Worm (Caenorhabditis elegans) whole organism, L1 larva: ENCODE results near the gene bus-1.
A peak's percentile ranks its signal among the peaks of the same experiment; 100 is the strongest.

Source experiments
- C34B4.2 ChIP-seq: sonication (generic microtip); optimal IDR thresholded peaks from 2 replicates; lab custom pipeline; 2017; ENCODE audit warnings: mild to moderate bottlenecking, missing genetic modification characterization, missing compliant biosample characterization
- Y116A8C.19 ChIP-seq: sonication (generic microtip); optimal IDR thresholded peaks from 2 replicates; lab custom pipeline; 2016; ENCODE audit warnings: missing compliant biosample characterization, missing genetic modification characterization, borderline replicate concordance
- aha-1 ChIP-seq: fragments of 150-350 bp; optimal IDR thresholded peaks from 2 replicates; lab custom pipeline; 2014; ENCODE audit warnings: missing biosample characterization, missing genetic modification characterization
- blmp-1 ChIP-seq: fragments of 150-350 bp; optimal IDR thresholded peaks from 2 replicates; lab custom pipeline; 2014; ENCODE audit warnings: missing biosample characterization, missing genetic modification characterization
- ceh-8 ChIP-seq: fragments of 200-800 bp; sonication (Bioruptor generic); optimal IDR thresholded peaks from 2 replicates; lab custom pipeline; 2018; ENCODE audit warnings: mild to moderate bottlenecking, missing genetic modification characterization, moderate library complexity, missing compliant biosample characterization
- ceh-90 ChIP-seq: sonication (generic microtip); optimal IDR thresholded peaks from 2 replicates; lab custom pipeline; 2016; ENCODE audit warnings: missing genetic modification characterization, missing compliant biosample characterization
- efl-1 ChIP-seq, 4 experiments: fragments of 150-350 bp; optimal IDR thresholded peaks in 3 of 4; peaks in 1 of 4; 1 replicate in 1 of 4; 2 replicates in 3 of 4; lab custom pipeline; 2014; ENCODE audit warnings: missing biosample characterization in 2 of 4, missing genetic modification characterization in 2 of 4, missing genetic modification reagents in 2 of 4
- ets-5 ChIP-seq: fragments of 200-800 bp; sonication (Bioruptor generic); IDR thresholded peaks from 2 replicates; pipeline ENCODE4 v1.3.6; 2022; ENCODE audit warnings: missing genetic modification characterization, missing compliant biosample characterization
- fkh-10 ChIP-seq: sonication (generic microtip); optimal IDR thresholded peaks from 2 replicates; lab custom pipeline; 2017; ENCODE audit warnings: missing biosample characterization, missing genetic modification reagents, missing genetic modification characterization
- fkh-4 ChIP-seq: sonication (generic microtip); optimal IDR thresholded peaks from 2 replicates; lab custom pipeline; 2016; ENCODE audit warnings: missing compliant biosample characterization, missing genetic modification characterization, borderline replicate concordance
- fkh-8 ChIP-seq: sonication (generic microtip); optimal IDR thresholded peaks from 2 replicates; lab custom pipeline; 2016; ENCODE audit warnings: mild to moderate bottlenecking, missing genetic modification characterization, missing compliant biosample characterization
- hlh-4 ChIP-seq: sonication (generic microtip); optimal IDR thresholded peaks from 2 replicates; lab custom pipeline; 2016; ENCODE audit warnings: mild to moderate bottlenecking, missing genetic modification characterization, missing compliant biosample characterization
- irx-1 ChIP-seq: sonication (generic microtip); optimal IDR thresholded peaks from 2 replicates; lab custom pipeline; 2016; ENCODE audit warnings: missing genetic modification characterization, missing compliant biosample characterization
- jun-1 ChIP-seq: fragments of 150-350 bp; optimal IDR thresholded peaks from 2 replicates; lab custom pipeline; 2014; ENCODE audit warnings: missing biosample characterization, missing genetic modification reagents, missing genetic modification characterization
- lin-13 ChIP-seq: fragments of 150-350 bp; optimal IDR thresholded peaks from 2 replicates; lab custom pipeline; 2014; ENCODE audit warnings: missing biosample characterization, missing genetic modification reagents, missing genetic modification characterization
- lin-39 ChIP-seq: fragments of 150-350 bp; optimal IDR thresholded peaks from 2 replicates; lab custom pipeline; 2014; ENCODE audit warnings: missing biosample characterization, missing genetic modification reagents, missing genetic modification characterization
- lsy-2 ChIP-seq, 2 experiments: fragments of 150-350 bp; optimal IDR thresholded peaks; 2 replicates each; lab custom pipeline; 2014; ENCODE audit warnings: missing biosample characterization in 2 of 2, missing genetic modification characterization in 2 of 2
- mdl-1 ChIP-seq, 2 experiments: fragments of 150-350 bp; optimal IDR thresholded peaks; 2 replicates each; lab custom pipeline; 2014 to 2017; ENCODE audit warnings: missing biosample characterization in 2 of 2, missing genetic modification characterization in 2 of 2, inconsistent platforms in 1 of 2
- nhr-11 ChIP-seq: fragments of 150-350 bp; optimal IDR thresholded peaks from 2 replicates; lab custom pipeline; 2014; ENCODE audit warnings: missing biosample characterization, missing genetic modification characterization
- nhr-20 ChIP-seq: sonication (generic microtip); optimal IDR thresholded peaks from 2 replicates; lab custom pipeline; 2016; ENCODE audit warnings: mild to moderate bottlenecking, missing genetic modification characterization, missing compliant biosample characterization
- nhr-47 ChIP-seq: sonication (generic microtip); optimal IDR thresholded peaks from 2 replicates; lab custom pipeline; 2016; ENCODE audit warnings: mild to moderate bottlenecking, missing genetic modification characterization, moderate library complexity, missing compliant biosample characterization
- nhr-76 ChIP-seq: sonication (generic microtip); optimal IDR thresholded peaks from 2 replicates; lab custom pipeline; 2017; ENCODE audit warnings: missing biosample characterization, missing genetic modification characterization
- nhr-84 ChIP-seq: sonication (generic microtip); optimal IDR thresholded peaks from 2 replicates; lab custom pipeline; 2017; ENCODE audit warnings: missing biosample characterization, missing genetic modification characterization
- nhr-85 ChIP-seq: sonication (generic microtip); peaks from one replicate; lab custom pipeline; 2016; ENCODE audit warnings: missing genetic modification characterization, inconsistent platforms, missing compliant biosample characterization
- nhr-90 ChIP-seq: sonication (generic microtip); optimal IDR thresholded peaks from 2 replicates; lab custom pipeline; 2016; ENCODE audit warnings: mild to moderate bottlenecking, missing genetic modification characterization, missing compliant biosample characterization; ENCODE audit not compliant: poor library complexity
- pag-3 ChIP-seq: sonication (generic microtip); optimal IDR thresholded peaks from 2 replicates; lab custom pipeline; 2017; ENCODE audit warnings: missing genetic modification characterization, mild to moderate bottlenecking, missing compliant biosample characterization, antibody characterized with exemption, borderline replicate concordance; ENCODE audit not compliant: insufficient read depth
- rnt-1 ChIP-seq: sonication (generic microtip); optimal IDR thresholded peaks from 2 replicates; lab custom pipeline; 2016; ENCODE audit warnings: mild to moderate bottlenecking, missing genetic modification characterization, moderate library complexity, missing compliant biosample characterization
- sox-4 ChIP-seq: sonication (generic microtip); optimal IDR thresholded peaks from 2 replicates; lab custom pipeline; 2016; ENCODE audit warnings: missing genetic modification characterization, missing compliant biosample characterization
- sptf-1 ChIP-seq: fragments of 150-350 bp; optimal IDR thresholded peaks from 2 replicates; lab custom pipeline; 2014; ENCODE audit warnings: missing biosample characterization, missing genetic modification characterization
- sup-37 ChIP-seq: fragments of 200-800 bp; sonication (Bioruptor generic); optimal IDR thresholded peaks from 2 replicates; lab custom pipeline; 2018; ENCODE audit warnings: mild to moderate bottlenecking, missing genetic modification characterization, missing compliant biosample characterization
- tbx-2 ChIP-seq: sonication (generic microtip); optimal IDR thresholded peaks from 2 replicates; lab custom pipeline; 2016; ENCODE audit warnings: missing genetic modification characterization, missing compliant biosample characterization
- tlp-1 ChIP-seq: fragments of 150-350 bp; optimal IDR thresholded peaks from 2 replicates; lab custom pipeline; 2014; ENCODE audit warnings: missing biosample characterization, missing genetic modification characterization
- unc-130 ChIP-seq: fragments of 150-350 bp; optimal IDR thresholded peaks from 2 replicates; lab custom pipeline; 2017; ENCODE audit warnings: missing biosample characterization, missing genetic modification characterization, inconsistent platforms
- vab-15 ChIP-seq: sonication (generic microtip); optimal IDR thresholded peaks from 2 replicates; lab custom pipeline; 2017; ENCODE audit warnings: missing genotype, mild to moderate bottlenecking, missing genetic modification characterization, missing compliant biosample characterization
- xbp-1 ChIP-seq: sonication (generic microtip); optimal IDR thresholded peaks from 2 replicates; lab custom pipeline; 2016; ENCODE audit warnings: missing genetic modification characterization, missing compliant biosample characterization
- ztf-11 ChIP-seq, 2 experiments: sonication (generic microtip); optimal IDR thresholded peaks; 2 replicates each; lab custom pipeline; 2016 to 2017; ENCODE audit warnings: missing genetic modification characterization in 2 of 2, missing biosample characterization in 1 of 2, missing compliant biosample characterization in 1 of 2
- ztf-4 ChIP-seq: fragments of 150-350 bp; optimal IDR thresholded peaks from 2 replicates; lab custom pipeline; 2014; ENCODE audit warnings: missing biosample characterization, missing genetic modification characterization

bus-1 gene

ce11 chrV:9065001-9065400 is 40.4 kb upstream of the bus-1 start:
- TF ChIP-seq nhr-85 (tag; lab: Kevin White, UChicago) (peak; percentile 54), sox-4 (no peak), efl-1 (optimal IDR thresholded peaks at IDR 0.05; lab: Kevin White, UChicago) (no peak), efl-1 (GFP tag; optimal IDR thresholded peaks at IDR 0.05 in 1 of 2; lab: Kevin White, UChicago) (peak in 1 of 2 experiments; percentile 29), irx-1 (tag; lab: Kevin White, UChicago) (no peak), blmp-1 (tag; lab: Kevin White, UChicago) (no peak)
- TF ChIP-seq, all 84 proteins: peak for 2

ce11 chrV:9063134-9063533 is 38.5 kb upstream of the bus-1 start:
- TF ChIP-seq nhr-85 (tag; lab: Kevin White, UChicago) = peak; percentile 23
- TF ChIP-seq xbp-1 = no peak
- TF ChIP-seq ceh-90 (tag; lab: Kevin White, UChicago) = no peak
- TF ChIP-seq efl-1 (optimal IDR thresholded peaks at IDR 0.05; lab: Kevin White, UChicago) = no peak
- TF ChIP-seq efl-1 (GFP tag; optimal IDR thresholded peaks at IDR 0.05 in 1 of 2; lab: Kevin White, UChicago) = peak in 1 of 2 experiments; percentile 89
- peak; percentile 18 for TF ChIP-seq blmp-1 (tag; lab: Kevin White, UChicago)

- TF ChIP-seq fkh-10 = no peak
- TF ChIP-seq unc-130 (tag; lab: Kevin White, UChicago) = no peak
- TF ChIP-seq nhr-47 (tag; lab: Kevin White, UChicago) = no peak
- no peak for TF ChIP-seq lin-39
- no peak for TF ChIP-seq sup-37 (GFP tag; lab: Kevin White, UChicago)
- TF ChIP-seq mdl-1 (tag; optimal IDR thresholded peaks at IDR 0.05; lab: Kevin White, UChicago) = no peak
- TF ChIP-seq nhr-76 = no peak
- no peak for TF ChIP-seq vab-15 (tag; lab: Kevin White, UChicago)
- no peak for TF ChIP-seq pag-3 (tag; lab: Kevin White, UChicago)
- no peak for TF ChIP-seq ztf-4 (tag; lab: Kevin White, UChicago)
- no peak for TF ChIP-seq ceh-8 (GFP tag; lab: Kevin White, UChicago)
- TF ChIP-seq ets-5 (GFP tag; lab: Robert Waterston, UW) = no peak
- no peak for TF ChIP-seq C34B4.2 (tag; lab: Kevin White, UChicago)
- no peak for TF ChIP-seq nhr-11 (tag; lab: Kevin White, UChicago)
Observed at ce11 chrV:9062341-9062740, 37.7 kb upstream of the bus-1 start, which contains the start of gene C25E10.12. C25E10.12 (minus strand) TSS chrV:9062441.

ce11 chrV:9059468-9059867 is 34.9 kb upstream of the bus-1 start, which contains the start of the genes C25E10.16 and C25E10.13:
C25E10.16 (minus strand) TSS chrV:9059568.
C25E10.13 (plus strand) TSS chrV:9059723.
- TF ChIP-seq tbx-2 (no peak), fkh-8 (peak; percentile 26)

ce11 chrV:9058627-9059026 is 34.0 kb upstream of the bus-1 start, which contains the start of gene C25E10.11:
C25E10.11 (minus strand) TSS chrV:9058727.
- no peak for TF ChIP-seq fkh-4
- TF ChIP-seq xbp-1 = no peak
- no peak for TF ChIP-seq lsy-2 (tag; optimal IDR thresholded peaks at IDR 0.05; lab: Kevin White, UChicago)
- TF ChIP-seq aha-1 (tag; lab: Kevin White, UChicago) = no peak
- TF ChIP-seq nhr-90 (tag; lab: Kevin White, UChicago) = no peak
- no peak for TF ChIP-seq blmp-1 (tag; lab: Kevin White, UChicago)
- TF ChIP-seq ztf-4 (tag; lab: Kevin White, UChicago) = no peak
- TF ChIP-seq Y116A8C.19 = no peak
- no peak for TF ChIP-seq nhr-84 (tag; lab: Kevin White, UChicago)
- TF ChIP-seq efl-1 (optimal IDR thresholded peaks at IDR 0.05; lab: Kevin White, UChicago) = no peak
- no peak for TF ChIP-seq efl-1 (GFP tag; optimal IDR thresholded peaks at IDR 0.05 in 1 of 2; lab: Kevin White, UChicago)
- TF ChIP-seq sox-4 = no peak
- TF ChIP-seq tlp-1 (tag; lab: Kevin White, UChicago) = no peak
- no peak for TF ChIP-seq nhr-20 (tag; lab: Kevin White, UChicago)

ce11 chrV:9056253-9056652 is 31.6 kb upstream of the bus-1 start, which contains the start of gene C25E10.10:
C25E10.10 (minus strand) TSS chrV:9056353.
- no peak for TF ChIP-seq nhr-85 (tag; lab: Kevin White, UChicago)
- no peak for TF ChIP-seq aha-1 (tag; lab: Kevin White, UChicago)
- TF ChIP-seq sptf-1 (tag; lab: Kevin White, UChicago) = no peak
- TF ChIP-seq nhr-11 (tag; lab: Kevin White, UChicago) = no peak
- TF ChIP-seq C34B4.2 (tag; lab: Kevin White, UChicago) = no peak
- TF ChIP-seq blmp-1 (tag; lab: Kevin White, UChicago) = no peak
- no peak for TF ChIP-seq hlh-4 (tag; lab: Kevin White, UChicago)
- no peak for TF ChIP-seq rnt-1 (tag; lab: Kevin White, UChicago)
- TF ChIP-seq lin-13 (GFP tag; lab: Kevin White, UChicago) = no peak
- TF ChIP-seq ztf-11 (tag; optimal IDR thresholded peaks at IDR 0.05; lab: Kevin White, UChicago) = no peak
- no peak for TF ChIP-seq efl-1 (optimal IDR thresholded peaks at IDR 0.05; lab: Kevin White, UChicago)
- no peak for TF ChIP-seq efl-1 (GFP tag; optimal IDR thresholded peaks at IDR 0.05 in 1 of 2; lab: Kevin White, UChicago)
- TF ChIP-seq jun-1 = no peak
- TF ChIP-seq ets-5 (GFP tag; lab: Robert Waterston, UW) = no peak
- no peak for TF ChIP-seq pag-3 (tag; lab: Kevin White, UChicago)
